Fruit fly (Drosophila melanogaster) whole organism, embryonic: ENCODE measurements around the gene SrpRalpha.

Experiments used
- Bdp1 ChIP-seq: fragments of 200-800 bp; sonication (Bioruptor generic); optimal IDR thresholded peaks from 3 replicates; lab custom pipeline; 2016; ENCODE audit warnings: missing biosample characterization, missing genetic modification characterization
- Bgb ChIP-seq: fragments of 200-800 bp; sonication (Bioruptor generic); IDR thresholded peaks from 2 replicates; pipeline ENCODE4 v1.3.6; 2022; ENCODE audit warnings: missing biosample characterization, missing genetic modification characterization; ENCODE audit not compliant: partially characterized antibody
- CG10431 ChIP-seq: fragments of 200-800 bp; sonication (Bioruptor generic); optimal IDR thresholded peaks from 3 replicates; lab custom pipeline; 2018; ENCODE audit warnings: missing biosample characterization, mild to moderate bottlenecking, missing genetic modification characterization
- CG11247 ChIP-seq: fragments of 200-800 bp; sonication (Bioruptor generic); IDR thresholded peaks from 2 replicates; pipeline ENCODE4 v1.3.6; 2022; ENCODE audit warnings: missing biosample characterization, missing genetic modification characterization
- CG11560 ChIP-seq: fragments of 200-800 bp; sonication (Bioruptor generic); IDR thresholded peaks from 3 replicates; pipeline ENCODE4 v1.3.6; 2022; ENCODE audit warnings: missing biosample characterization, missing genetic modification characterization
- CG14667 ChIP-seq: fragments of 200-800 bp; sonication (Bioruptor generic); IDR thresholded peaks from 2 replicates; pipeline ENCODE4 v1.3.6; 2022; ENCODE audit warnings: missing biosample characterization, missing genetic modification characterization
- CG14860 ChIP-seq: fragments of 200-800 bp; sonication (Bioruptor generic); IDR thresholded peaks from 3 replicates; pipeline ENCODE4 v1.3.6; 2022; ENCODE audit warnings: missing biosample characterization, missing genetic modification characterization; ENCODE audit not compliant: partially characterized antibody
- CG16863 ChIP-seq: fragments of 200-800 bp; sonication (Bioruptor generic); optimal IDR thresholded peaks from 3 replicates; lab custom pipeline; 2016; ENCODE audit warnings: missing biosample characterization, missing genetic modification characterization
- CG17359 ChIP-seq: fragments of 200-800 bp; sonication (Bioruptor generic); optimal IDR thresholded peaks from 3 replicates; lab custom pipeline; 2018; ENCODE audit warnings: missing biosample characterization, mild to moderate bottlenecking, missing genetic modification characterization, moderate library complexity
- CG17802 ChIP-seq: fragments of 200-800 bp; sonication (Bioruptor generic); optimal IDR thresholded peaks from 2 replicates; lab custom pipeline; 2018; ENCODE audit warnings: missing biosample characterization, mild to moderate bottlenecking, missing genetic modification characterization, moderate library complexity
- CG1792 ChIP-seq: fragments of 200-800 bp; sonication (Bioruptor generic); optimal IDR thresholded peaks from 2 replicates; lab custom pipeline; 2016; ENCODE audit warnings: missing biosample characterization, missing genetic modification characterization
- CG3281 ChIP-seq: fragments of 200-800 bp; sonication (Bioruptor generic); optimal IDR thresholded peaks from 3 replicates; lab custom pipeline; 2017; ENCODE audit warnings: missing biosample characterization, mild to moderate bottlenecking, missing genetic modification characterization
- CG4424 ChIP-seq: fragments of 200-800 bp; sonication (Bioruptor generic); optimal IDR thresholded peaks from 3 replicates; lab custom pipeline; 2016; ENCODE audit warnings: missing biosample characterization, missing genetic modification characterization
- CG4707 ChIP-seq: fragments of 200-800 bp; sonication (Bioruptor generic); optimal IDR thresholded peaks from 2 replicates; lab custom pipeline; 2018; ENCODE audit warnings: missing biosample characterization, mild to moderate bottlenecking, missing genetic modification characterization, moderate library complexity
- CG5180 ChIP-seq: fragments of 200-800 bp; sonication (Bioruptor generic); optimal IDR thresholded peaks from 3 replicates; lab custom pipeline; 2017; ENCODE audit warnings: missing biosample characterization, missing genetic modification characterization, mild to moderate bottlenecking, moderate library complexity, missing genetic modification reagents
- CG6791 ChIP-seq: fragments of 200-800 bp; sonication (Bioruptor generic); IDR thresholded peaks from 3 replicates; pipeline ENCODE4 v1.3.6; 2022; ENCODE audit warnings: missing biosample characterization, missing genetic modification characterization; ENCODE audit not compliant: partially characterized antibody
- CG7556 ChIP-seq: fragments of 200-800 bp; sonication (Bioruptor generic); optimal IDR thresholded peaks from 2 replicates; lab custom pipeline; 2017; ENCODE audit warnings: missing biosample characterization, mild to moderate bottlenecking, missing genetic modification characterization
- CG9932 ChIP-seq: fragments of 200-800 bp; sonication (Bioruptor generic); IDR thresholded peaks from 2 replicates; pipeline ENCODE4 v1.3.6; 2022; ENCODE audit warnings: missing biosample characterization, missing genetic modification characterization
- Dref ChIP-seq: fragments of 200-800 bp; sonication (Bioruptor generic); IDR thresholded peaks from 2 replicates; pipeline ENCODE4 v1.3.6; 2022; ENCODE audit warnings: missing biosample characterization, missing genetic modification characterization
- E2f2 ChIP-seq: fragments of 200-800 bp; sonication (Bioruptor generic); IDR thresholded peaks from 2 replicates; pipeline ENCODE4 v1.3.6; 2022; ENCODE audit warnings: missing biosample characterization, missing genetic modification characterization
- MBD-R2 ChIP-seq: fragments of 200-800 bp; sonication (Bioruptor generic); IDR thresholded peaks from 2 replicates; pipeline ENCODE4 v1.3.6; 2022; ENCODE audit warnings: missing biosample characterization, missing genetic modification characterization
- MESR4 ChIP-seq: fragments of 200-800 bp; sonication (Bioruptor generic); optimal IDR thresholded peaks from 2 replicates; lab custom pipeline; 2018; ENCODE audit warnings: missing biosample characterization, mild to moderate bottlenecking, missing genetic modification characterization, moderate library complexity
- Mad ChIP-seq: fragments of 200-800 bp; sonication (Bioruptor generic); optimal IDR thresholded peaks from 2 replicates; lab custom pipeline; 2016; ENCODE audit warnings: missing biosample characterization, missing genetic modification characterization
- Meics ChIP-seq: fragments of 200-800 bp; sonication (Bioruptor generic); optimal IDR thresholded peaks from 2 replicates; lab custom pipeline; 2017; ENCODE audit warnings: missing biosample characterization, mild to moderate bottlenecking, missing genetic modification characterization
- Mes4 ChIP-seq: fragments of 200-800 bp; sonication (Bioruptor generic); optimal IDR thresholded peaks from 2 replicates; lab custom pipeline; 2016; ENCODE audit warnings: missing biosample characterization, missing genetic modification characterization
- PHDP ChIP-seq: fragments of 200-800 bp; sonication (Bioruptor generic); optimal IDR thresholded peaks from 3 replicates; lab custom pipeline; 2018; ENCODE audit warnings: missing biosample characterization, mild to moderate bottlenecking, missing genetic modification characterization, moderate library complexity
- Pdp1 ChIP-seq, 2 experiments: fragments of 200-800 bp; sonication (Bioruptor generic); optimal IDR thresholded peaks; 3 replicates each; lab custom pipeline; 2016; ENCODE audit warnings: missing biosample characterization in 2 of 2, missing genetic modification characterization in 2 of 2, mild to moderate bottlenecking in 1 of 2, moderate library complexity in 1 of 2
- Side ChIP-seq: fragments of 200-800 bp; sonication (Bioruptor generic); optimal IDR thresholded peaks from 2 replicates; lab custom pipeline; 2016; ENCODE audit warnings: missing biosample characterization, missing genetic modification characterization
- ab ChIP-seq: fragments of 200-800 bp; sonication (Bioruptor generic); optimal IDR thresholded peaks from 2 replicates; lab custom pipeline; 2016; ENCODE audit warnings: missing biosample characterization, missing genetic modification characterization
- amos ChIP-seq: fragments of 200-800 bp; sonication (Bioruptor generic); IDR thresholded peaks from 2 replicates; pipeline ENCODE4 v1.3.6; 2022; ENCODE audit warnings: missing biosample characterization, missing genetic modification characterization; ENCODE audit not compliant: partially characterized antibody
- ara ChIP-seq: fragments of 200-800 bp; sonication (Bioruptor generic); IDR thresholded peaks from 2 replicates; pipeline ENCODE4 v1.3.6; 2022; ENCODE audit warnings: missing biosample characterization, missing genetic modification characterization
- az2 ChIP-seq: fragments of 200-800 bp; sonication (Bioruptor generic); optimal IDR thresholded peaks from 3 replicates; lab custom pipeline; 2016; ENCODE audit warnings: missing biosample characterization, missing genetic modification characterization
- bbx ChIP-seq: fragments of 200-800 bp; sonication (Bioruptor generic); IDR thresholded peaks from 2 replicates; pipeline ENCODE4 v1.3.6; 2022; ENCODE audit warnings: missing biosample characterization, missing genetic modification characterization; ENCODE audit not compliant: partially characterized antibody
- bcd ChIP-seq: fragments of 200-800 bp; sonication (Bioruptor generic); optimal IDR thresholded peaks from 2 replicates; lab custom pipeline; 2017; ENCODE audit warnings: missing biosample characterization, mild to moderate bottlenecking, missing genetic modification characterization
- cas ChIP-seq: fragments of 200-800 bp; sonication (Bioruptor generic); IDR thresholded peaks from 2 replicates; pipeline ENCODE4 v1.3.6; 2022; ENCODE audit warnings: missing biosample characterization, missing genetic modification characterization
- crp ChIP-seq, 2 experiments: fragments of 200-800 bp; sonication (Bioruptor generic); optimal IDR thresholded peaks; 2 replicates in 1 of 2; 3 replicates in 1 of 2; lab custom pipeline; 2017; ENCODE audit warnings: missing biosample characterization in 2 of 2, missing genetic modification characterization in 2 of 2, mild to moderate bottlenecking in 1 of 2, moderate library complexity in 1 of 2
- eyg ChIP-seq: fragments of 200-800 bp; sonication (Bioruptor generic); optimal IDR thresholded peaks from 3 replicates; lab custom pipeline; 2016; ENCODE audit warnings: missing biosample characterization, missing genetic modification characterization
- fd96Cb ChIP-seq: fragments of 200-800 bp; sonication (Bioruptor generic); optimal IDR thresholded peaks from 2 replicates; lab custom pipeline; 2018; ENCODE audit warnings: missing biosample characterization, mild to moderate bottlenecking, missing genetic modification characterization, moderate library complexity
- inv ChIP-seq: fragments of 200-800 bp; sonication (Bioruptor generic); IDR thresholded peaks from 2 replicates; pipeline ENCODE4 v1.3.6; 2022; ENCODE audit warnings: missing biosample characterization, missing genetic modification characterization; ENCODE audit not compliant: partially characterized antibody
- lab ChIP-seq: fragments of 200-800 bp; sonication (Bioruptor generic); optimal IDR thresholded peaks from 3 replicates; lab custom pipeline; 2017; ENCODE audit warnings: missing biosample characterization, missing genetic modification characterization, mild to moderate bottlenecking, moderate library complexity, missing genetic modification reagents
- lilli ChIP-seq: fragments of 200-800 bp; sonication (Bioruptor generic); optimal IDR thresholded peaks from 3 replicates; lab custom pipeline; 2016; ENCODE audit warnings: missing biosample characterization, missing genetic modification characterization
- lmd ChIP-seq: fragments of 200-800 bp; sonication (Bioruptor generic); IDR thresholded peaks from 2 replicates; pipeline ENCODE4 v1.3.6; 2022; ENCODE audit warnings: missing biosample characterization, missing genetic modification characterization
- mam ChIP-seq: fragments of 200-800 bp; sonication (Bioruptor generic); optimal IDR thresholded peaks from 3 replicates; lab custom pipeline; 2016; ENCODE audit warnings: missing biosample characterization, missing genetic modification characterization
- mirr ChIP-seq: fragments of 200-800 bp; sonication (Bioruptor generic); optimal IDR thresholded peaks from 3 replicates; lab custom pipeline; 2018; ENCODE audit warnings: missing biosample characterization, mild to moderate bottlenecking, missing genetic modification characterization
- pan ChIP-seq, 4 experiments: fragments of >200 bp in 3 of 4; fragments of 200-800 bp in 1 of 4; sonication (Bioruptor generic) in 1 of 4; optimal IDR thresholded peaks in 3 of 4; IDR thresholded peaks in 1 of 4; 2 replicates each; pipeline versions ENCODE4 v1.3.6 to Lab custom; 2017 to 2022; ENCODE audit warnings: missing biosample characterization in 2 of 4, missing genetic modification characterization in 2 of 4, mixed read lengths in 1 of 4
- sens ChIP-seq: fragments of 200-800 bp; sonication (Bioruptor generic); peaks from one replicate; lab custom pipeline; 2016; ENCODE audit warnings: missing biosample characterization, missing genetic modification characterization
- wek ChIP-seq: fragments of 200-800 bp; sonication (Bioruptor generic); optimal IDR thresholded peaks from 3 replicates; lab custom pipeline; 2018; ENCODE audit warnings: missing biosample characterization, mild to moderate bottlenecking, missing genetic modification characterization, moderate library complexity
- zen ChIP-seq: fragments of 200-800 bp; sonication (Bioruptor generic); optimal IDR thresholded peaks from 3 replicates; lab custom pipeline; 2018; ENCODE audit warnings: missing biosample characterization, mild to moderate bottlenecking, missing genetic modification characterization, moderate library complexity

SrpRalpha gene

dm6 chrX:11108148-11108844, 20.6 kb downstream of the SrpRalpha start, which contains the start of gene Hsp60A (continued):
- peak; percentile 40 for TF ChIP-seq zen (tag; lab: Kevin White, UChicago)
- TF ChIP-seq crp (GFP tag; optimal IDR thresholded peaks at IDR 0.05; lab: Kevin White, UChicago), result peak in 1 of 2 experiments; percentile 9
- TF ChIP-seq mirr, result no peak
- TF ChIP-seq CG17802 (tag; lab: Kevin White, UChicago), result no peak
- peak; percentile 58 for TF ChIP-seq Mad (GFP tag; lab: Kevin White, UChicago)
- peak; percentile 40 for TF ChIP-seq bcd (GFP tag; lab: Kevin White, UChicago)
- TF ChIP-seq E2f2 (GFP tag; lab: Robert Waterston, UW), result peak; percentile 92
- TF ChIP-seq CG11247, result 0 out of 2 replicates have a peak, but pooled peaks have one; percentile 14
- no peak for TF ChIP-seq CG5180 (GFP tag; lab: Kevin White, UChicago)
- TF ChIP-seq inv (GFP tag; lab: Robert Waterston, UW), result peak; percentile 81
- no peak for TF ChIP-seq pan (optimal IDR thresholded peaks at IDR 0.05; lab: Kevin White, UChicago)
- TF ChIP-seq pan (GFP tag; optimal IDR thresholded peaks at IDR 0.05 in 1 of 2, IDR thresholded peaks at IDR 0.05 in 1 of 2), result peak in 1 of 2 experiments; percentile 39
- peak; percentile 1 for TF ChIP-seq CG10431 (GFP tag; lab: Kevin White, UChicago)
- TF ChIP-seq Side (GFP tag; lab: Kevin White, UChicago), result no peak
- no peak for TF ChIP-seq CG16863
- TF ChIP-seq lilli, result peak; percentile 71
- TF ChIP-seq sens (GFP tag; lab: Kevin White, UChicago), result peak; percentile 88
- peak; percentile 70 for TF ChIP-seq PHDP (tag; lab: Kevin White, UChicago)
- TF ChIP-seq lmd (GFP tag; lab: Robert Waterston, UW), result peak; percentile 38; the same call in 1 of the 2 replicates
- TF ChIP-seq CG4424 (GFP tag; lab: Kevin White, UChicago), result peak; percentile 34
- no peak for TF ChIP-seq CG14667
- TF ChIP-seq CG7556, result peak; percentile 21
- 0 out of 2 replicates have a peak, but pooled peaks have one; percentile 11 for TF ChIP-seq cas (GFP tag; lab: Robert Waterston, UW)
- peak; percentile 69 for TF ChIP-seq lab (GFP tag; lab: Kevin White, UChicago)
- TF ChIP-seq Pdp1 (GFP tag; optimal IDR thresholded peaks at IDR 0.05; lab: Kevin White, UChicago), result peak in 1 of 2 experiments; percentile 96
- TF ChIP-seq ara, result 0 out of 2 replicates have a peak, but pooled peaks have one; percentile 16
- TF ChIP-seq CG6791 (GFP tag; lab: Robert Waterston, UW), result peak; percentile 78
- TF ChIP-seq bbx (GFP tag; lab: Robert Waterston, UW), result peak; percentile 72
- TF ChIP-seq fd96Cb (tag; lab: Kevin White, UChicago), result peak; percentile 39
- TF ChIP-seq Dref (GFP tag; lab: Robert Waterston, UW), result peak; percentile 86
- TF ChIP-seq eyg (GFP tag; lab: Kevin White, UChicago), result no peak
- TF ChIP-seq Mes4 (GFP tag; lab: Kevin White, UChicago), result no peak
- TF ChIP-seq az2 (GFP tag; lab: Kevin White, UChicago), result peak; percentile 54
- no peak for TF ChIP-seq CG1792 (GFP tag; lab: Kevin White, UChicago)
- peak; percentile 41 for TF ChIP-seq MBD-R2
- peak; percentile 98 for TF ChIP-seq CG11560
- peak; percentile 69 for TF ChIP-seq CG9932 (GFP tag; lab: Robert Waterston, UW)
- peak; percentile 33 for TF ChIP-seq Meics (GFP tag; lab: Kevin White, UChicago)
- TF ChIP-seq ab, result no peak
- peak; percentile 56 for TF ChIP-seq CG17359 (tag; lab: Kevin White, UChicago)
- peak; percentile 34 for TF ChIP-seq mam (GFP tag; lab: Kevin White, UChicago)
- peak; percentile 75 for TF ChIP-seq amos (GFP tag; lab: Robert Waterston, UW)
- peak; percentile 33 for TF ChIP-seq CG3281 (GFP tag; lab: Kevin White, UChicago)
- TF ChIP-seq MESR4 (GFP tag; lab: Kevin White, UChicago), result peak; percentile 42
- no peak for TF ChIP-seq Bdp1 (GFP tag; lab: Kevin White, UChicago)
- peak; percentile 77 for TF ChIP-seq CG14860
- TF ChIP-seq Bgb (GFP tag; lab: Robert Waterston, UW), result peak; percentile 77
- peak; percentile 97 for TF ChIP-seq wek (GFP tag; lab: Kevin White, UChicago)
- TF ChIP-seq CG4707 (GFP tag; lab: Kevin White, UChicago), result no peak
